Worm (Caenorhabditis elegans) whole organism, L2 larva: ENCODE results near the gene F41E6.7.

Source experiments
- ZK546.5 ChIP-seq: sonication (generic microtip); optimal IDR thresholded peaks from 2 replicates; lab custom pipeline; 2017; ENCODE audit warnings: missing biosample characterization, missing genetic modification characterization
- ama-1 ChIP-seq: fragments of 150-350 bp; optimal IDR thresholded peaks from 2 replicates; lab custom pipeline; 2018; ENCODE audit warnings: inconsistent platforms
- ceh-82 ChIP-seq: fragments of 150-350 bp; optimal IDR thresholded peaks from 2 replicates; lab custom pipeline; 2014; ENCODE audit warnings: missing biosample characterization, missing genetic modification characterization
- elt-1 ChIP-seq: fragments of 150-350 bp; optimal IDR thresholded peaks from 2 replicates; lab custom pipeline; 2014; ENCODE audit warnings: missing biosample characterization, missing genetic modification characterization
- nhr-12 ChIP-seq: fragments of 150-350 bp; optimal IDR thresholded peaks from 2 replicates; lab custom pipeline; 2014; ENCODE audit warnings: missing biosample characterization, missing genetic modification characterization
- nhr-23 ChIP-seq: fragments of 150-350 bp; optimal IDR thresholded peaks from 2 replicates; lab custom pipeline; 2014; ENCODE audit warnings: missing biosample characterization, missing genetic modification reagents, missing genetic modification characterization
- nhr-25 ChIP-seq: fragments of 150-350 bp; sonication (generic microtip); optimal IDR thresholded peaks from 3 replicates; lab custom pipeline; 2014; ENCODE audit warnings: missing biosample characterization, missing genetic modification characterization
- skn-1 ChIP-seq: sonication (generic microtip); optimal IDR thresholded peaks from 2 replicates; lab custom pipeline; 2017; ENCODE audit warnings: missing biosample characterization, missing genetic modification characterization
- sma-3 ChIP-seq: sonication (generic microtip); optimal IDR thresholded peaks from 2 replicates; lab custom pipeline; 2016; ENCODE audit warnings: missing genetic modification reagents, missing genetic modification characterization, missing compliant biosample characterization
- snpc-4 ChIP-seq: fragments of 150-350 bp; optimal IDR thresholded peaks from 2 replicates; lab custom pipeline; 2014; ENCODE audit warnings: missing biosample characterization, missing genetic modification characterization
- unc-39 ChIP-seq: fragments of 150-350 bp; optimal IDR thresholded peaks from 2 replicates; lab custom pipeline; 2014; ENCODE audit warnings: missing biosample characterization, missing genetic modification characterization
- ztf-1 ChIP-seq: fragments of 200-800 bp; sonication (Bioruptor generic); conservative IDR thresholded peaks from 2 replicates; pipeline ENCODE4 v1.3.6; 2022; ENCODE audit warnings: missing genetic modification characterization, missing compliant biosample characterization

- no peak for TF ChIP-seq unc-39
- TF ChIP-seq ztf-1: no peak
- TF ChIP-seq ama-1 (lab: Kevin White, UChicago): no peak
- TF ChIP-seq sma-3 (GFP tag; lab: Kevin White, UChicago): no peak
- no peak for TF ChIP-seq elt-1 (tag; lab: Kevin White, UChicago)
- no peak for TF ChIP-seq ZK546.5
- no peak for TF ChIP-seq ceh-82 (tag; lab: Kevin White, UChicago)
- no peak for TF ChIP-seq nhr-25 (tag; lab: Kevin White, UChicago)
- TF ChIP-seq skn-1: no peak
- TF ChIP-seq snpc-4 (tag; lab: Kevin White, UChicago): no peak
- no peak for TF ChIP-seq nhr-23
- no peak for TF ChIP-seq nhr-12 (tag; lab: Kevin White, UChicago)
Observed at ce11 chrV:8560916-8561315, 38.2 kb downstream of the F41E6.7 start, which contains the start of gene acr-16.
